Fruit fly (Drosophila melanogaster): ENCODE data around the gene gny.

dm6 chr2L:10393467-10393866 is 13.6 kb downstream of the gny start:
- no peak for TF ChIP-seq btn (GFP tag; optimal IDR thresholded peaks at IDR 0.05)
- no peak for TF ChIP-seq Taf1 (GFP tag; IDR thresholded peaks at IDR 0.05)
